Fruit fly (Drosophila melanogaster) S2 (cell line): ENCODE results near the gene CG4000.

Experiments
- CG8478 ChIP-seq: fragments of >200 bp; optimal IDR thresholded peaks from 2 replicates; lab custom pipeline; 2018
- CTCF ChIP-seq, 2 experiments: fragments of >200 bp; optimal IDR thresholded peaks; 2 replicates each; lab custom pipeline; 2018

Gene CG4000

dm6 chr3R:20677251-20677650 is at the start of gene CG4000:
Gene CG4000 (minus strand): TSS chr3R:20677351.
- no peak for TF ChIP-seq CG8478 (lab: Kevin White, UChicago)
- TF ChIP-seq CTCF (optimal IDR thresholded peaks at IDR 0.05; lab: Kevin White, UChicago), result no peak

- TF ChIP-seq CG8478 (lab: Kevin White, UChicago), result no peak
- no peak for TF ChIP-seq CTCF (optimal IDR thresholded peaks at IDR 0.05; lab: Kevin White, UChicago)
These were observed 46.3 kb upstream of the CG4000 start for dm6 chr3R:20723491-20723890.

dm6 chr3R:20719286-20719685 is 42.1 kb upstream of the CG4000 start:
- TF ChIP-seq CG8478 (lab: Kevin White, UChicago), result no peak

- TF ChIP-seq CG8478 (lab: Kevin White, UChicago), result no peak
These were observed 37.2 kb upstream of the CG4000 start, which contains the start of gene Oamb for dm6 chr3R:20714360-20714759. Gene Oamb (minus strand): TSS chr3R:20714577.

- no peak for TF ChIP-seq CTCF (optimal IDR thresholded peaks at IDR 0.05; lab: Kevin White, UChicago)
- no peak for TF ChIP-seq CG8478 (lab: Kevin White, UChicago)
These were observed 1.4 kb downstream of the CG4000 start for dm6 chr3R:20675772-20676171.

- TF ChIP-seq CG8478 (lab: Kevin White, UChicago) (no peak), CTCF (optimal IDR thresholded peaks at IDR 0.05; lab: Kevin White, UChicago) (no peak)
These were observed 8.0 kb downstream of the CG4000 start, which contains the start of gene Cpr92F for dm6 chr3R:20669040-20669621. Gene Cpr92F (plus strand): TSS chr3R:20669571.

- no peak for TF ChIP-seq CG8478 (lab: Kevin White, UChicago)
These were observed 17.3 kb downstream of the CG4000 start, which contains the start of gene Nep4 for dm6 chr3R:20659804-20660203. Gene Nep4 (minus strand): TSS chr3R:20659904.

dm6 chr3R:20656649-20657048 is 20.5 kb downstream of the CG4000 start:
- TF ChIP-seq CTCF (optimal IDR thresholded peaks at IDR 0.05; lab: Kevin White, UChicago), result no peak
- no peak for TF ChIP-seq CG8478 (lab: Kevin White, UChicago)

dm6 chr3R:20652350-20652749 is 24.8 kb downstream of the CG4000 start, which contains the start of gene GluRIID:
Gene GluRIID (minus strand): TSS chr3R:20652450.
- TF ChIP-seq CTCF (optimal IDR thresholded peaks at IDR 0.05; lab: Kevin White, UChicago) (no peak), CG8478 (lab: Kevin White, UChicago) (no peak)

dm6 chr3R:20648616-20649015 is 28.5 kb downstream of the CG4000 start, which contains the start of gene GluRIIE:
Gene GluRIIE (minus strand): TSS chr3R:20648716.
- TF ChIP-seq CTCF (optimal IDR thresholded peaks at IDR 0.05; lab: Kevin White, UChicago), result no peak
- TF ChIP-seq CG8478 (lab: Kevin White, UChicago), result no peak

dm6 chr3R:20635735-20636134 is 41.4 kb downstream of the CG4000 start:
- TF ChIP-seq CTCF (optimal IDR thresholded peaks at IDR 0.05; lab: Kevin White, UChicago), result no peak
- no peak for TF ChIP-seq CG8478 (lab: Kevin White, UChicago)

- TF ChIP-seq CG8478 (lab: Kevin White, UChicago), result no peak
- TF ChIP-seq CTCF (optimal IDR thresholded peaks at IDR 0.05; lab: Kevin White, UChicago), result no peak
These were observed 42.2 kb downstream of the CG4000 start, which contains the start of the genes Pi3K92E and Lrrk for dm6 chr3R:20634674-20635594. Gene Pi3K92E (minus strand): TSS chr3R:20634732. Gene Lrrk (plus strand): TSS chr3R:20635480.

dm6 chr3R:20633984-20634446 is 43.1 kb downstream of the CG4000 start:
- no peak for TF ChIP-seq CG8478 (lab: Kevin White, UChicago)
